Worm (Caenorhabditis elegans) whole organism, L1 larva: Measurements from ENCODE around the gene C48B4.13.

Source experiments
- C16A3.4 ChIP-seq: fragments of 150-350 bp; optimal IDR thresholded peaks from 2 replicates; lab custom pipeline; 2014; ENCODE audit warnings: missing biosample characterization, missing genetic modification characterization
- F16B12.6 ChIP-seq: fragments of 150-350 bp; optimal IDR thresholded peaks from 2 replicates; lab custom pipeline; 2014; ENCODE audit warnings: missing biosample characterization, missing genetic modification characterization
- Y116A8C.19 ChIP-seq: sonication (generic microtip); optimal IDR thresholded peaks from 2 replicates; lab custom pipeline; 2016; ENCODE audit warnings: missing compliant biosample characterization, missing genetic modification characterization, borderline replicate concordance
- aha-1 ChIP-seq: fragments of 150-350 bp; optimal IDR thresholded peaks from 2 replicates; lab custom pipeline; 2014; ENCODE audit warnings: missing biosample characterization, missing genetic modification characterization
- alr-1 ChIP-seq: fragments of 200-800 bp; sonication (Bioruptor generic); optimal IDR thresholded peaks from 2 replicates; lab custom pipeline; 2018; ENCODE audit warnings: borderline replicate concordance, mild to moderate bottlenecking, missing genetic modification characterization, missing compliant biosample characterization
- blmp-1 ChIP-seq: fragments of 150-350 bp; optimal IDR thresholded peaks from 2 replicates; lab custom pipeline; 2014; ENCODE audit warnings: missing biosample characterization, missing genetic modification characterization
- ceh-8 ChIP-seq: fragments of 200-800 bp; sonication (Bioruptor generic); optimal IDR thresholded peaks from 2 replicates; lab custom pipeline; 2018; ENCODE audit warnings: mild to moderate bottlenecking, missing genetic modification characterization, moderate library complexity, missing compliant biosample characterization
- ceh-82 ChIP-seq, 3 experiments: fragments of 150-350 bp in 1 of 3; sonication (generic microtip) in 2 of 3; optimal IDR thresholded peaks; 2 replicates each; lab custom pipeline; 2014 to 2017; ENCODE audit warnings: missing biosample characterization in 3 of 3, missing genetic modification characterization in 3 of 3
- ceh-88 ChIP-seq: fragments of 200-800 bp; sonication (Bioruptor generic); IDR thresholded peaks from 2 replicates; pipeline ENCODE4 v1.3.6; 2022; ENCODE audit warnings: missing genetic modification characterization, missing compliant biosample characterization
- ces-1 ChIP-seq: fragments of 150-350 bp; optimal IDR thresholded peaks from 2 replicates; lab custom pipeline; 2014; ENCODE audit warnings: missing biosample characterization, missing genetic modification reagents, missing genetic modification characterization
- dpl-1 ChIP-seq, 3 experiments: fragments of 150-350 bp in 2 of 3; sonication (generic microtip) in 1 of 3; optimal IDR thresholded peaks; 2 replicates each; lab custom pipeline; 2014 to 2017; ENCODE audit warnings: missing biosample characterization in 3 of 3, missing genetic modification characterization in 3 of 3, missing genetic modification reagents in 3 of 3
- efl-1 ChIP-seq, 4 experiments: fragments of 150-350 bp; optimal IDR thresholded peaks in 3 of 4; peaks in 1 of 4; 1 replicate in 1 of 4; 2 replicates in 3 of 4; lab custom pipeline; 2014; ENCODE audit warnings: missing biosample characterization in 2 of 4, missing genetic modification characterization in 2 of 4, missing genetic modification reagents in 2 of 4
- egl-27 ChIP-seq, 2 experiments: fragments of 150-350 bp in 1 of 2; sonication (generic microtip); optimal IDR thresholded peaks; 3 replicates each; lab custom pipeline; 2017 to 2018; ENCODE audit warnings: missing biosample characterization in 2 of 2, missing genetic modification characterization in 2 of 2, missing genetic modification reagents in 2 of 2
- elt-3 ChIP-seq, 6 experiments: fragments of 150-350 bp in 1 of 6; sonication (generic microtip); optimal IDR thresholded peaks; 2 replicates each; lab custom pipeline; 2017 to 2018; ENCODE audit warnings: missing biosample characterization in 6 of 6, missing genetic modification characterization in 6 of 6, inconsistent platforms in 1 of 6
- fkh-8 ChIP-seq: sonication (generic microtip); optimal IDR thresholded peaks from 2 replicates; lab custom pipeline; 2016; ENCODE audit warnings: mild to moderate bottlenecking, missing genetic modification characterization, missing compliant biosample characterization
- grh-1 ChIP-seq: fragments of 200-800 bp; sonication (Bioruptor generic); IDR thresholded peaks from 2 replicates; pipeline ENCODE4 v1.3.6; 2022; ENCODE audit warnings: missing genetic modification reagents, missing genetic modification characterization, missing compliant biosample characterization
- hlh-4 ChIP-seq: sonication (generic microtip); optimal IDR thresholded peaks from 2 replicates; lab custom pipeline; 2016; ENCODE audit warnings: mild to moderate bottlenecking, missing genetic modification characterization, missing compliant biosample characterization
- irx-1 ChIP-seq: sonication (generic microtip); optimal IDR thresholded peaks from 2 replicates; lab custom pipeline; 2016; ENCODE audit warnings: missing genetic modification characterization, missing compliant biosample characterization
- isw-1 ChIP-seq: fragments of 200-800 bp; sonication (Bioruptor generic); IDR thresholded peaks from 2 replicates; pipeline ENCODE4 v1.3.6; 2022; ENCODE audit warnings: missing genetic modification characterization, missing compliant biosample characterization
- lin-14 ChIP-seq: fragments of 200-800 bp; sonication (Bioruptor generic); optimal IDR thresholded peaks from 2 replicates; lab custom pipeline; 2018; ENCODE audit warnings: mild to moderate bottlenecking, missing genetic modification characterization, moderate library complexity, missing compliant biosample characterization
- lin-35 ChIP-seq, 2 experiments: fragments of 150-350 bp; optimal IDR thresholded peaks; 2 replicates each; lab custom pipeline; 2014; ENCODE audit warnings: missing biosample characterization in 2 of 2, missing genetic modification characterization in 2 of 2, missing genetic modification reagents in 2 of 2
- lsy-2 ChIP-seq, 2 experiments: fragments of 150-350 bp; optimal IDR thresholded peaks; 2 replicates each; lab custom pipeline; 2014; ENCODE audit warnings: missing biosample characterization in 2 of 2, missing genetic modification characterization in 2 of 2
- mdl-1 ChIP-seq, 2 experiments: fragments of 150-350 bp; optimal IDR thresholded peaks; 2 replicates each; lab custom pipeline; 2014 to 2017; ENCODE audit warnings: missing biosample characterization in 2 of 2, missing genetic modification characterization in 2 of 2, inconsistent platforms in 1 of 2
- mep-1 ChIP-seq: fragments of 150-350 bp; optimal IDR thresholded peaks from 2 replicates; lab custom pipeline; 2014; ENCODE audit warnings: missing biosample characterization, missing genetic modification characterization
- nhr-12 ChIP-seq: sonication (generic microtip); optimal IDR thresholded peaks from 2 replicates; lab custom pipeline; 2017; ENCODE audit warnings: missing biosample characterization, missing genetic modification characterization
- nhr-19 ChIP-seq: fragments of 200-800 bp; sonication (Bioruptor generic); conservative IDR thresholded peaks from 2 replicates; pipeline ENCODE4 v1.3.6; 2022; ENCODE audit warnings: missing genetic modification characterization, missing compliant biosample characterization
- nhr-47 ChIP-seq: sonication (generic microtip); optimal IDR thresholded peaks from 2 replicates; lab custom pipeline; 2016; ENCODE audit warnings: mild to moderate bottlenecking, missing genetic modification characterization, moderate library complexity, missing compliant biosample characterization
- nhr-76 ChIP-seq: sonication (generic microtip); optimal IDR thresholded peaks from 2 replicates; lab custom pipeline; 2017; ENCODE audit warnings: missing biosample characterization, missing genetic modification characterization
- nhr-77 ChIP-seq: fragments of 150-350 bp; optimal IDR thresholded peaks from 2 replicates; lab custom pipeline; 2014; ENCODE audit warnings: missing biosample characterization, missing genetic modification characterization
- nhr-90 ChIP-seq: sonication (generic microtip); optimal IDR thresholded peaks from 2 replicates; lab custom pipeline; 2016; ENCODE audit warnings: mild to moderate bottlenecking, missing genetic modification characterization, missing compliant biosample characterization; ENCODE audit not compliant: poor library complexity
- pag-3 ChIP-seq: sonication (generic microtip); optimal IDR thresholded peaks from 2 replicates; lab custom pipeline; 2017; ENCODE audit warnings: missing genetic modification characterization, mild to moderate bottlenecking, missing compliant biosample characterization, antibody characterized with exemption, borderline replicate concordance; ENCODE audit not compliant: insufficient read depth
- pqm-1 ChIP-seq: sonication (generic microtip); optimal IDR thresholded peaks from 3 replicates; lab custom pipeline; 2017; ENCODE audit warnings: missing biosample characterization, missing genetic modification characterization
- skn-1 ChIP-seq: fragments of 150-350 bp; optimal IDR thresholded peaks from 2 replicates; lab custom pipeline; 2014; ENCODE audit warnings: missing biosample characterization, missing genetic modification characterization
- snpc-4 ChIP-seq: fragments of 150-350 bp; optimal IDR thresholded peaks from 2 replicates; lab custom pipeline; 2014; ENCODE audit warnings: missing biosample characterization, missing genetic modification characterization
- snu-23 ChIP-seq: sonication (generic microtip); optimal IDR thresholded peaks from 2 replicates; lab custom pipeline; 2016; ENCODE audit warnings: missing genetic modification characterization, missing compliant biosample characterization
- sox-4 ChIP-seq: sonication (generic microtip); optimal IDR thresholded peaks from 2 replicates; lab custom pipeline; 2016; ENCODE audit warnings: missing genetic modification characterization, missing compliant biosample characterization
- sptf-1 ChIP-seq: fragments of 150-350 bp; optimal IDR thresholded peaks from 2 replicates; lab custom pipeline; 2014; ENCODE audit warnings: missing biosample characterization, missing genetic modification characterization
- tlp-1 ChIP-seq: fragments of 150-350 bp; optimal IDR thresholded peaks from 2 replicates; lab custom pipeline; 2014; ENCODE audit warnings: missing biosample characterization, missing genetic modification characterization
- unc-30 ChIP-seq: sonication (generic microtip); optimal IDR thresholded peaks from 2 replicates; lab custom pipeline; 2017; ENCODE audit warnings: missing biosample characterization, missing genetic modification characterization
- unc-62 ChIP-seq: fragments of 150-350 bp; optimal IDR thresholded peaks from 2 replicates; lab custom pipeline; 2014; ENCODE audit warnings: missing biosample characterization, missing genetic modification reagents, missing genetic modification characterization
- unc-98 ChIP-seq: fragments of 200-800 bp; sonication (Bioruptor generic); IDR thresholded peaks from 2 replicates; pipeline ENCODE4 v1.3.6; 2022; ENCODE audit warnings: missing genetic modification characterization, missing compliant biosample characterization
- zip-4 ChIP-seq: fragments of 200-800 bp; sonication (Bioruptor generic); optimal IDR thresholded peaks from 2 replicates; lab custom pipeline; 2018; ENCODE audit warnings: mild to moderate bottlenecking, missing genetic modification characterization, moderate library complexity, missing compliant biosample characterization
- ztf-11 ChIP-seq, 2 experiments: sonication (generic microtip); optimal IDR thresholded peaks; 2 replicates each; lab custom pipeline; 2016 to 2017; ENCODE audit warnings: missing genetic modification characterization in 2 of 2, missing biosample characterization in 1 of 2, missing compliant biosample characterization in 1 of 2

Gene C48B4.13

DNA sequence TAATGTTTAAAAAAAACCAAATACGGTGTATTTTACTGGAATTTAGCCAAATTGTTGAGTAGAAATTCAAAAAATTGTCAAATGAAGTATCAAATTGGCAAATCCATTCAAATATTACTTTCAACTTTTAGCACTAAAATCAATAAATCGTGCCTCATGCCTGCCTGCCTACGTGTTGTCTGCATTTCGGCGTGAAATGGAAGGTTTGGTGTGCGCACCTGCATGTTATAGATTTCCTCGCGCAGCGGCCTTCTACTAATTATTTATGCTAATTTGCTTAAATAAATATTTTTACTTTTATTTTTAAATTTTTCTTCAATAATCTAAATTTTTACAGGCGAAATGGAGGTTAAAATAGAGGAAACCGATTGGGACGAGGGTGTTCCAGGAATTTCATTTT, 39.7 kb upstream of the C48B4.13 start, which contains the start of gene ZK1098.2:
TSS of gene ZK1098.2 (plus strand) at position 336 of the 400 bp plus-strand sequence.
- TF ChIP-seq blmp-1 (tag; lab: Kevin White, UChicago): peak; percentile 46
- peak; percentile 80 for TF ChIP-seq F16B12.6 (tag; lab: Kevin White, UChicago)
- TF ChIP-seq Y116A8C.19 (tag; lab: Kevin White, UChicago): no peak
- peak; percentile 5 to 14 for TF ChIP-seq efl-1 (optimal IDR thresholded peaks at IDR 0.05; lab: Kevin White, UChicago)
- peak in 1 of 2 experiments; percentile 23 for TF ChIP-seq efl-1 (GFP tag; optimal IDR thresholded peaks at IDR 0.05 in 1 of 2; lab: Kevin White, UChicago)
- peak in 1 of 6 experiments; percentile 7 for TF ChIP-seq elt-3 (tag; optimal IDR thresholded peaks at IDR 0.05; lab: Kevin White, UChicago)
- TF ChIP-seq mep-1: peak; percentile 68
- TF ChIP-seq snu-23: peak; percentile 23
- TF ChIP-seq C16A3.4: peak; percentile 28
- TF ChIP-seq skn-1 (tag; lab: Kevin White, UChicago): peak; percentile 1
- no peak for TF ChIP-seq pag-3 (tag; lab: Kevin White, UChicago)
- TF ChIP-seq unc-30 (tag; lab: Kevin White, UChicago): no peak
- peak; percentile 30 to 53 for TF ChIP-seq lsy-2 (tag; optimal IDR thresholded peaks at IDR 0.05; lab: Kevin White, UChicago)
- TF ChIP-seq mdl-1 (tag; optimal IDR thresholded peaks at IDR 0.05; lab: Kevin White, UChicago): no peak
- peak in 1 of 3 experiments; percentile 42 for TF ChIP-seq dpl-1 (GFP tag; optimal IDR thresholded peaks at IDR 0.05; lab: Kevin White, UChicago)
- TF ChIP-seq lin-35 (GFP tag; optimal IDR thresholded peaks at IDR 0.05; lab: Kevin White, UChicago): peak; percentile 22 to 32
- TF ChIP-seq, all 84 proteins: peak for 11

DNA sequence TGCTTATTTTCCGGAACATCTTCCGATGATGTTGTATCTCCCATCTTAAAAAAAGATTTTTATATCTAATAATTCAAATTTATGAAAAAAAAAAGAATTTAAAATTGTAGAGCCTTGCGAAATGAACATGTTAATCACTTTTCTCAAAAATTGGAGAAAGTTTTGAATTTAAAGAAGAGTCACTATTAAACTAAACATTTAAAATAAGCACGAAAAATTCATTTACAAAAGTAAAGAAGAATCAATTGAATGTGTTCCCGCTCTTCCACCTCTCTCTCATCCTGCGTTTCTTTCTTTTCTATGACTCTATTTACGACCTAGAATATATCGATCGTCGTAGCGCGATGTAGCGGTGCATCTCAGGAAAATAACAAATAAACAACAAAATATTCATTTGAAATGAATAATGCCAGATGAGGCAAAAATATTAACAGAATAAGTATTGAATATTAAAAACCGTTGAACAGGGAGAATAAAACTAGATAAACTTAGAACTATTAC, 29.8 kb upstream of the C48B4.13 start, which contains the start of gene ZK1098.3:
TSS of gene ZK1098.3 (minus strand) at position 51 of the 501 bp plus-strand sequence.
- TF ChIP-seq pqm-1 (tag; lab: Kevin White, UChicago) (no peak), hlh-4 (no peak), aha-1 (tag; lab: Kevin White, UChicago) (no peak), lsy-2 (tag; optimal IDR thresholded peaks at IDR 0.05; lab: Kevin White, UChicago) (peak; percentile 18 to 60), nhr-12 (tag; lab: Kevin White, UChicago) (no peak), grh-1 (no peak), sptf-1 (tag; lab: Kevin White, UChicago) (no peak), Y116A8C.19 (tag; lab: Kevin White, UChicago) (no peak), lin-35 (GFP tag; optimal IDR thresholded peaks at IDR 0.05; lab: Kevin White, UChicago) (peak in 1 of 2 experiments; percentile 12), irx-1 (tag; lab: Kevin White, UChicago) (no peak), alr-1 (no peak), blmp-1 (tag; lab: Kevin White, UChicago) (peak; percentile 15), mep-1 (peak; percentile 49), dpl-1 (GFP tag; optimal IDR thresholded peaks at IDR 0.05; lab: Kevin White, UChicago) (peak in 2 of 3 experiments; percentile 9 to 45), efl-1 (optimal IDR thresholded peaks at IDR 0.05; lab: Kevin White, UChicago) (peak; percentile 12 to 24), efl-1 (GFP tag; optimal IDR thresholded peaks at IDR 0.05 in 1 of 2; lab: Kevin White, UChicago) (peak in 1 of 2 experiments; percentile 14)

- TF ChIP-seq ceh-8: no peak
These were observed 26.3 kb upstream of the C48B4.13 start, which contains the start of gene mut-7 for ce11 chrIII:9542280-9542679. TSS of gene mut-7 (minus strand) at chrIII:9542380.

- TF ChIP-seq lsy-2 (tag; optimal IDR thresholded peaks at IDR 0.05; lab: Kevin White, UChicago) (peak; percentile 78 to 94), alr-1 (no peak), ces-1 (GFP tag; lab: Kevin White, UChicago) (no peak), unc-98 (GFP tag; lab: Robert Waterston, UW) (no peak), unc-62 (no peak), sox-4 (no peak), egl-27 (tag; optimal IDR thresholded peaks at IDR 0.05; lab: Kevin White, UChicago) (no peak), nhr-77 (tag; lab: Kevin White, UChicago) (no peak), nhr-47 (tag; lab: Kevin White, UChicago) (no peak), mdl-1 (tag; optimal IDR thresholded peaks at IDR 0.05; lab: Kevin White, UChicago) (no peak), tlp-1 (no peak), nhr-76 (tag; lab: Kevin White, UChicago) (no peak), efl-1 (optimal IDR thresholded peaks at IDR 0.05; lab: Kevin White, UChicago) (peak; percentile 29 to 70), efl-1 (GFP tag; optimal IDR thresholded peaks at IDR 0.05 in 1 of 2; lab: Kevin White, UChicago) (peak; percentile 79 to 96), nhr-19 (GFP tag; lab: Robert Waterston, UW) (no peak), fkh-8 (tag; lab: Kevin White, UChicago) (no peak), isw-1 (GFP tag; lab: Robert Waterston, UW) (no peak), nhr-90 (tag; lab: Kevin White, UChicago) (no peak), snpc-4 (tag; lab: Kevin White, UChicago) (no peak), hlh-4 (no peak), zip-4 (GFP tag; lab: Kevin White, UChicago) (no peak), lin-14 (GFP tag; lab: Kevin White, UChicago) (no peak), ceh-82 (tag; optimal IDR thresholded peaks at IDR 0.05; lab: Kevin White, UChicago) (peak in 1 of 3 experiments; percentile 30), ceh-88 (GFP tag; lab: Robert Waterston, UW) (no peak), ztf-11 (tag; optimal IDR thresholded peaks at IDR 0.05; lab: Kevin White, UChicago) (no peak), aha-1 (tag; lab: Kevin White, UChicago) (no peak)
These were observed 25.7 kb upstream of the C48B4.13 start, which contains the start of gene eif-2Balpha for ce11 chrIII:9542816-9543215. TSS of gene eif-2Balpha (plus strand) at chrIII:9543119.
